Fruit fly (Drosophila melanogaster): ENCODE results near the gene Edc3.

Gene Edc3

DNA sequence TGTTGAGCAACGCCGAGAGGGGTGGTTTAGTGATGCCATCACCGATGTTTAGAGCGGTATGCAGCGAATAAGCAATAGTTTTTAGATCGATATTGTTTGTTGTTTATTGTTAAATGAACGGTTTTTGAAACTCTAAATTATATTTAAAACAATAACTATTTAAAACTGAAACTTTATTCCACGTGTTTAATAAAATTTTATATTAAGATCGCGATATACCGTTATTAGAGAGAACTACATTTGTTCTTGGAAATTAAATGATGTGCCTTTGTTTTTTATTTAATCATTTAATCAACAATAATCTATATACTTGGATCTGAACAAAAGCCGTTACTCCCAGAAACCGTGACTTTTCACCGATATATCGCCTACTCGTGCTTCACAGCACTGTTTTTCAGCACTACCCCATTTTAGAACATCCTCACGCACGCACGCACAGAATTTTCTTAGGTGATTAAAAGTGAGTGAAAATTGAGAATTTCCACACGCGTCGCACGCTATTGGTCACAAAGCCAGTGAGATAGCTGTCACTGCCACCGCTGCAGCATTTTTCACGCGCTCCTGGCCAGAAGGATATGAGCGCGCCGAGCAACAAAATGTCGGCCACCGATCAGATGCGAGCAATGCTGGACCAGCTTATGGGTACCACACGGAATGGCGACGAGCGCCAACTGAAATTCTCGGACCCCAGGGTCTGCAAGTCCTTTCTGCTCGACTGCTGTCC, 15.6 kb downstream of the Edc3 start, which contains the start of the genes U4-U6-60K and CG7564 (continued):
- TF ChIP-seq NC2α (GFP tag; optimal IDR thresholded peaks at IDR 0.05) (no peak), sr (GFP tag; IDR thresholded peaks at IDR 0.05) (no peak), tna (GFP tag; IDR thresholded peaks at IDR 0.05; ENCODE audit: partially characterized antibody) (peak; percentile 90), chinmo (GFP tag; IDR thresholded peaks at IDR 0.05; ENCODE audit: partially characterized antibody) (peak; percentile 92; the same call in 3 of the 4 replicates), CG4707 (GFP tag; optimal IDR thresholded peaks at IDR 0.05) (no peak), Fer3 (tag; optimal IDR thresholded peaks at IDR 0.05) (peak; percentile 18), CG8089 (GFP tag; optimal IDR thresholded peaks at IDR 0.05) (no peak), gce (GFP tag; IDR thresholded peaks at IDR 0.05) (no peak), ems (GFP tag; optimal IDR thresholded peaks at IDR 0.05) (peak; percentile 50), Sry-δ (GFP tag; optimal IDR thresholded peaks at IDR 0.05) (peak; percentile 79), dati (GFP tag; IDR thresholded peaks at IDR 0.05) (no peak), Kr (GFP tag; optimal IDR thresholded peaks at IDR 0.05) (no peak), Stat92E (GFP tag; optimal IDR thresholded peaks at IDR 0.05) (no peak), CG14710 (tag; optimal IDR thresholded peaks at IDR 0.05) (peak; percentile 82), cato (GFP tag; optimal IDR thresholded peaks at IDR 0.05; ENCODE audit: borderline replicate concordance) (peak; percentile 64), aop (GFP tag; IDR thresholded peaks at IDR 0.05) (no peak), CG18599 (GFP tag; optimal IDR thresholded peaks at IDR 0.05) (peak; percentile 63), nerfin-1 (tag; optimal IDR thresholded peaks at IDR 0.05) (peak; percentile 24), Atf-2 (GFP tag; optimal IDR thresholded peaks at IDR 0.05) (peak; percentile 32), croc (GFP tag; conservative IDR thresholded peaks at IDR 0.05) (no peak), sna (GFP tag; IDR thresholded peaks at IDR 0.05; ENCODE audit: partially characterized antibody) (peak; percentile 91), sima (GFP tag; optimal IDR thresholded peaks at IDR 0.05) (no peak), ato (GFP tag; IDR thresholded peaks at IDR 0.05; ENCODE audit: partially characterized antibody) (peak; percentile 84), hbn (GFP tag; IDR thresholded peaks at IDR 0.05; ENCODE audit: partially characterized antibody) (peak; percentile 87), gt (GFP tag; IDR thresholded peaks at IDR 0.05) (no peak), Fer2 (tag; optimal IDR thresholded peaks at IDR 0.05) (peak; percentile 43), CG9932 (GFP tag; IDR thresholded peaks at IDR 0.05) (peak; percentile 95), Mad (GFP tag; optimal IDR thresholded peaks at IDR 0.05) (peak; percentile 52), Ravus (GFP tag; IDR thresholded peaks at IDR 0.05) (no peak), dysf (GFP tag; IDR thresholded peaks at IDR 0.05) (peak; percentile 68; the same call in 1 of the 3 replicates), Elba2 (GFP tag; optimal IDR thresholded peaks at IDR 0.05) (peak; percentile 56), Ssrp (tag; optimal IDR thresholded peaks at IDR 0.05) (peak; percentile 67), MTF-1 (GFP tag; optimal IDR thresholded peaks at IDR 0.05; ENCODE audit: borderline replicate concordance) (no peak), tio (GFP tag; optimal IDR thresholded peaks at IDR 0.05) (no peak), trem (tag; optimal IDR thresholded peaks at IDR 0.05) (peak; percentile 55), CG16863 (GFP tag; optimal IDR thresholded peaks at IDR 0.05) (no peak), D19A (tag; optimal IDR thresholded peaks at IDR 0.05) (no peak), fd3F (GFP tag; optimal IDR thresholded peaks at IDR 0.05) (no peak), her (GFP tag; optimal IDR thresholded peaks at IDR 0.05) (no peak), H15 (GFP tag; IDR thresholded peaks at IDR 0.05) (0 out of 3 replicates have a peak, but pooled peaks have one; percentile 28), BEAF-32 (GFP tag; optimal IDR thresholded peaks at IDR 0.05) (peak; percentile 99), h (optimal IDR thresholded peaks at IDR 0.05) (no peak), CG32532 (GFP tag; IDR thresholded peaks at IDR 0.05) (peak; percentile 76), cas (GFP tag; IDR thresholded peaks at IDR 0.05) (no peak), CG12942 (GFP tag; optimal IDR thresholded peaks at IDR 0.05) (peak; percentile 61), CG10366 (GFP tag; IDR thresholded peaks at IDR 0.05) (peak; percentile 51), CG6689 (GFP tag; IDR thresholded peaks at IDR 0.05) (no peak), pfk (GFP tag; optimal IDR thresholded peaks at IDR 0.05) (no peak), CG2889 (GFP tag; IDR thresholded peaks at IDR 0.05) (no peak)
